Worm (Caenorhabditis elegans): ENCODE data around the gene ugt-59.

- no peak for TF ChIP-seq T23F11.4 (GFP tag; optimal IDR thresholded peaks at IDR 0.05)
- no peak for TF ChIP-seq fkh-10 (GFP tag; optimal IDR thresholded peaks at IDR 0.05)
- TF ChIP-seq F13H6.1 (tag; optimal IDR thresholded peaks at IDR 0.05) = no peak
- no peak for TF ChIP-seq ceh-24 (tag; optimal IDR thresholded peaks at IDR 0.05)
- TF ChIP-seq pha-4 (tag; optimal IDR thresholded peaks at IDR 0.05) = no peak
- no peak for TF ChIP-seq odd-2 (tag; optimal IDR thresholded peaks at IDR 0.05)
- no peak for TF ChIP-seq ref-2 (tag; optimal IDR thresholded peaks at IDR 0.05)
These were observed 26.7 kb downstream of the ugt-59 start, which contains the start of gene nfu-1 for ce11 chrIV:10387113-10387512.

All from whole organism, late embryonic.